Worm (Caenorhabditis elegans): Measurements from ENCODE around the gene fbxa-42.
A peak's percentile ranks its signal among the peaks of the same experiment; 100 is the strongest.
"Not testable (repeated sequence)": the region's sequence is repeated elsewhere in the genome, so short reads cannot be mapped to it uniquely, and the experiment has no call there.

Gene fbxa-42

DNA sequence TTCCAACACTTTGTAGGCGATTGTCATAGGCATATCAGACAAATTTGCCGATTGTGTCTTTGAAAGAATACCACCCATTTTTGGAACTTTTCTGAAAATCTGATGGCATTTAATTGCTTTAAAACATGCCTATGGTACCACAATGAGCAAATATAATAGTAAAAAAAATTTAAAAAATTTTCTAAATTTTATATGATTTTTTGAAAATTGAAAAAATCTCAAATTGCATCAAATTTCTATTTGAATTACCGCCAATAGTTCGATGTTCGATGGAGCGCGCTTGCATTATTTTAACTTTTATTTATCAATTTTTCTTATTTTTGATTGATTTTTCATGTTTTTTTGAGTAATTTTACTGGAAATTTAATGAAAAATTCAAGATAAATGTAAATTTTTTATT, at the start of gene fbxa-42:
TSS of gene fbxa-42 (minus strand) at position 101 of the 400 bp plus-strand sequence.
- TF ChIP-seq ceh-30 (tag; optimal IDR thresholded peaks at IDR 0.05); ceh-19 (GFP tag; optimal IDR thresholded peaks at IDR 0.05); ceh-2 (tag; optimal IDR thresholded peaks at IDR 0.05): not testable (repeated sequence)

DNA sequence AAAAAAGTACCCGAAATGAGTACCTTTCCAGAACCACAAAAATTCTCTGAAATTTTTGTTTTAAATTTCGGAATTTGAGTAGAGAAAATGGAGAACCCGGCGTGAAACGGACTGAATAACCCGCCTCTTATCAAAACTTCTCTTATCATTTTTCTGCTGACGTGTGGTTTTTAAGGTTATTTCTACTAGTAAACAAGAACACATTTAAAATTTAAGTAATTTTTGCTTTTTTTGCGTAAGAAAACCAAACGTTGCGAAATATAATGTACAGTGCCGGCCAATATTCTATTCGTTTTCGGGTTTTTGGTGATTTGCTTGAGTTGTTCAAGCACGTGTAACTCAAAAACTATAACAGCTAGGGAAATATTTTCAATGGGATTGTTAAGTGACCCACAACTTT, 49.7 kb upstream of the fbxa-42 start:
- TF ChIP-seq ceh-9 (tag; optimal IDR thresholded peaks at IDR 0.05) (no peak), dmd-4 (tag; optimal IDR thresholded peaks at IDR 0.05; ENCODE audit: borderline replicate concordance) (no peak), elt-2 (tag; optimal IDR thresholded peaks at IDR 0.05) (peak; percentile 16), syd-9 (tag; optimal IDR thresholded peaks at IDR 0.05) (no peak), lim-6 (tag; optimal IDR thresholded peaks at IDR 0.05) (no peak), odd-2 (tag; optimal IDR thresholded peaks at IDR 0.05) (no peak), C38D4.7 (GFP tag; optimal IDR thresholded peaks at IDR 0.05) (no peak), K09A11.1 (tag; optimal IDR thresholded peaks at IDR 0.05; ENCODE audit: insufficient read depth) (no peak)

- no peak for TF ChIP-seq ceh-34 (tag; optimal IDR thresholded peaks at IDR 0.05)
- no peak for TF ChIP-seq T23F11.4 (GFP tag; optimal IDR thresholded peaks at IDR 0.05)
- TF ChIP-seq sox-4 (tag; optimal IDR thresholded peaks at IDR 0.05), result no peak
- no peak for TF ChIP-seq ceh-14 (tag; optimal IDR thresholded peaks at IDR 0.05)
- no peak for TF ChIP-seq syd-9 (tag; optimal IDR thresholded peaks at IDR 0.05)
- no peak for TF ChIP-seq rnt-1 (tag; optimal IDR thresholded peaks at IDR 0.05)
- no peak for TF ChIP-seq tbx-2 (tag; optimal IDR thresholded peaks at IDR 0.05)
- no peak for TF ChIP-seq fkh-6 (tag; optimal IDR thresholded peaks at IDR 0.05)
- TF ChIP-seq sox-2 (GFP tag; IDR thresholded peaks at IDR 0.05), result no peak
- no peak for TF ChIP-seq hlh-13 (GFP tag; optimal IDR thresholded peaks at IDR 0.05)
- no peak for TF ChIP-seq K02D7.2 (tag; optimal IDR thresholded peaks at IDR 0.05)
- TF ChIP-seq pat-9 (tag; optimal IDR thresholded peaks at IDR 0.05), result no peak
- no peak for TF ChIP-seq ets-4 (tag; optimal IDR thresholded peaks at IDR 0.05)
- no peak for TF ChIP-seq unc-3 (GFP tag; conservative IDR thresholded peaks at IDR 0.05)
- TF ChIP-seq unc-3 (tag; optimal IDR thresholded peaks at IDR 0.05), result no peak
- TF ChIP-seq ttx-3 (tag; optimal IDR thresholded peaks at IDR 0.05), result no peak
- no peak for TF ChIP-seq ceh-45 (GFP tag; IDR thresholded peaks at IDR 0.05)
- no peak for TF ChIP-seq unc-42 (tag; optimal IDR thresholded peaks at IDR 0.05)
Measured at ce11 chrIII:2308026-2308425, 46.8 kb upstream of the fbxa-42 start, which contains the start of the genes fbxa-1 and Y54F10BM.20. Gene fbxa-1 (minus strand): TSS chrIII:2308126. Gene Y54F10BM.20 (plus strand): TSS chrIII:2308256.

DNA sequence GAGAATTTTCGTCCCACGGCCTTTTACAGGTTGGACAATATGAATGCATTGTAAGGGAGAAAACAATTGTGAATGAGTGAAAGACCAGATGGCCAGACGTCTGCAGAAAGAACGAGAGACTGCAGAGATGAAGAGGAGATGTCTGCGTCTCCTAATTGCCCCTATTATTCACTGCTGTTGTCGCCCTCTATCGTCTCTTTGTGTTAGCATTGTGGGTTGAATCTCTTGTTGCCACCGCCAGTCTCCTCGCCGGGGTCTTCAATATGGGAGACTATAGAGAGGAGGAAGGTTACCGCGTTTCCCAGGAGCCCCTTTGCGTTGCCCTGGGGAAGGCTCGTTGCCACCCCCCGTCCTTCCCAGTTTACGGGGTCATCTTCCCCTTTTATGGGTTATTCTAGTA, 43.6 kb upstream of the fbxa-42 start, which contains the start of gene Y54F10BM.9:
TSS of gene Y54F10BM.9 (minus strand) at position 61 of the 400 bp plus-strand sequence.
- TF ChIP-seq unc-42 (tag; optimal IDR thresholded peaks at IDR 0.05), result peak; percentile 10
- TF ChIP-seq ceh-34 (tag; optimal IDR thresholded peaks at IDR 0.05), result peak; percentile 19
- TF ChIP-seq nfya-1 (tag; optimal IDR thresholded peaks at IDR 0.05), result peak; percentile 46
- TF ChIP-seq ceh-2 (tag; optimal IDR thresholded peaks at IDR 0.05), result peak; percentile 3
- peak; percentile 68 for TF ChIP-seq unc-55 (GFP tag; optimal IDR thresholded peaks at IDR 0.05)
- TF ChIP-seq ceh-48 (tag; optimal IDR thresholded peaks at IDR 0.05), result no peak
- TF ChIP-seq ama-1 (optimal IDR thresholded peaks at IDR 0.05), result no peak
- TF ChIP-seq pros-1 (tag; optimal IDR thresholded peaks at IDR 0.05), result peak; percentile 34
- TF ChIP-seq hlh-8 (tag; optimal IDR thresholded peaks at IDR 0.05), result peak; percentile 34
- no peak for TF ChIP-seq pqm-1 (tag; optimal IDR thresholded peaks at IDR 0.05)
- TF ChIP-seq sox-2 (GFP tag; IDR thresholded peaks at IDR 0.05), result peak; percentile 76
- peak; percentile 76 for TF ChIP-seq ceh-31 (tag; optimal IDR thresholded peaks at IDR 0.05)
- peak; percentile 69 for TF ChIP-seq ref-2 (tag; optimal IDR thresholded peaks at IDR 0.05)
- peak; percentile 49 for TF ChIP-seq tbx-2 (tag; optimal IDR thresholded peaks at IDR 0.05)

All from whole organism, late embryonic.